Fruit fly (Drosophila melanogaster): ENCODE results near the gene Cyp4ae1.

Gene Cyp4ae1

DNA sequence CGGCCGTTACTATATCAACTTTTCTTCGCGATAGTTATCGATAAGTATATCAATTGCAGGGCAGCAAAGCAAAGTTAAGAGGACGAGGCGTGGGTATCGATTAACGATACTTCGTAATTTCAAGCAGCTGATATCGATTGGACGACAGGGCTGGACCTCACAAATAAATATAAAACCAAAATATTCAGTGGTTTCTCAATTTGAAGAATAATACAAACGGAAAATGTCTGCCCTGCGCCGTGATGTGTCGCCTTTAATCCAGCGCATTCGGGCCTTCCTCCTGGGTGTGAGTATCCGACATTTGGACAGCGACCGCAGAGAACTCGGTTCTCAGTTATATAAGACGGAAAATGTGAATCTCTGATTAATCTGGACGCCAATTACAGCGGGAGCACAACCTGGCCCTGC lies 6.4 kb upstream of the Cyp4ae1 start, which contains the start of gene ND-B14.5A (continued):
- TF ChIP-seq row (GFP tag; IDR thresholded peaks at IDR 0.05) (peak; percentile 23; the same call in 1 of the 3 replicates), hbn (GFP tag; IDR thresholded peaks at IDR 0.05; ENCODE audit: partially characterized antibody) (peak; percentile 87), CG2116 (GFP tag; optimal IDR thresholded peaks at IDR 0.05) (peak; percentile 96), sr (GFP tag; IDR thresholded peaks at IDR 0.05) (no peak), Fer1 (GFP tag; optimal IDR thresholded peaks at IDR 0.05) (peak; percentile 4), BEAF-32 (GFP tag; optimal IDR thresholded peaks at IDR 0.05) (peak; percentile 86), Aef1 (GFP tag; IDR thresholded peaks at IDR 0.05) (no peak), CG42726 (GFP tag; IDR thresholded peaks at IDR 0.05; ENCODE audit: partially characterized antibody) (peak; percentile 83), unc-4 (GFP tag; IDR thresholded peaks at IDR 0.05; ENCODE audit: partially characterized antibody) (peak; percentile 93), CG13287 (GFP tag; IDR thresholded peaks at IDR 0.05; ENCODE audit: partially characterized antibody) (peak; percentile 97), HmgZ (tag; optimal IDR thresholded peaks at IDR 0.05) (peak; percentile 48), CG15601 (tag; optimal IDR thresholded peaks at IDR 0.05) (no peak), nom (GFP tag; optimal IDR thresholded peaks at IDR 0.05) (peak; percentile 35), CG15514 (GFP tag; optimal IDR thresholded peaks at IDR 0.05) (peak; percentile 72), CG4820 (GFP tag; optimal IDR thresholded peaks at IDR 0.05) (no peak), Scr (GFP tag; IDR thresholded peaks at IDR 0.05; ENCODE audit: partially characterized antibody) (peak; percentile 90), Opbp (GFP tag; IDR thresholded peaks at IDR 0.05; ENCODE audit: partially characterized antibody) (peak; percentile 96), onecut (GFP tag; IDR thresholded peaks at IDR 0.05) (peak; percentile 49), CG7963 (GFP tag; IDR thresholded peaks at IDR 0.05; ENCODE audit: partially characterized antibody) (peak; percentile 95), gfzf (GFP tag; optimal IDR thresholded peaks at IDR 0.05) (peak; percentile 28), vvl (GFP tag; IDR thresholded peaks at IDR 0.05) (peak; percentile 22; the same call in 1 of the 2 replicates), zen (tag; optimal IDR thresholded peaks at IDR 0.05) (peak; percentile 10), CG1603 (tag; optimal IDR thresholded peaks at IDR 0.05) (peak; percentile 65), inv (GFP tag; IDR thresholded peaks at IDR 0.05; ENCODE audit: partially characterized antibody) (peak; percentile 86), eve (GFP tag; optimal IDR thresholded peaks at IDR 0.05) (no peak), Fer2 (tag; optimal IDR thresholded peaks at IDR 0.05) (no peak), hkb (optimal IDR thresholded peaks at IDR 0.05) (no peak), hkb (GFP tag; IDR thresholded peaks at IDR 0.05) (no peak), Dref (GFP tag; IDR thresholded peaks at IDR 0.05) (peak; percentile 97), Pdp1 (GFP tag; optimal IDR thresholded peaks at IDR 0.05) (peak in 1 of 2 experiments; percentile 92), CG2129 (GFP tag; IDR thresholded peaks at IDR 0.05; ENCODE audit: partially characterized antibody) (peak; percentile 83), Dp (GFP tag; optimal IDR thresholded peaks at IDR 0.05) (peak; percentile 67), crp (GFP tag; optimal IDR thresholded peaks at IDR 0.05) (peak in 1 of 2 experiments; percentile 64), MESR4 (GFP tag; optimal IDR thresholded peaks at IDR 0.05) (peak; percentile 58), CG14860 (GFP tag; IDR thresholded peaks at IDR 0.05; ENCODE audit: partially characterized antibody) (peak; percentile 97), CG13296 (GFP tag; optimal IDR thresholded peaks at IDR 0.05) (no peak), HLH54F (GFP tag; optimal IDR thresholded peaks at IDR 0.05) (peak; percentile 2), nerfin-2 (GFP tag; IDR thresholded peaks at IDR 0.05; ENCODE audit: partially characterized antibody) (peak; percentile 99), stwl (tag; optimal IDR thresholded peaks at IDR 0.05) (peak; percentile 74), sens (GFP tag) (peak; percentile 65), sna (GFP tag; IDR thresholded peaks at IDR 0.05; ENCODE audit: partially characterized antibody) (peak; percentile 93), CG34224 (GFP tag; IDR thresholded peaks at IDR 0.05; ENCODE audit: partially characterized antibody) (peak; percentile 99), CG8290 (GFP tag; optimal IDR thresholded peaks at IDR 0.05) (no peak), CG8290 (tag; optimal IDR thresholded peaks at IDR 0.05) (peak in 1 of 2 experiments; percentile 27), CG16813 (GFP tag; IDR thresholded peaks at IDR 0.05; ENCODE audit: partially characterized antibody) (peak; percentile 93), CG13424 (tag; optimal IDR thresholded peaks at IDR 0.05) (no peak), danr (GFP tag; IDR thresholded peaks at IDR 0.05) (no peak), ERR (GFP tag; optimal IDR thresholded peaks at IDR 0.05) (no peak), Ets65A (GFP tag) (no peak)
